Worm (Caenorhabditis elegans) whole organism, L1 larva: Measurements from ENCODE around the gene ubc-20.

Experiments
- aha-1 ChIP-seq: fragments of 150-350 bp; optimal IDR thresholded peaks from 2 replicates; lab custom pipeline; 2014; ENCODE audit warnings: missing biosample characterization, missing genetic modification characterization
- blmp-1 ChIP-seq: fragments of 150-350 bp; optimal IDR thresholded peaks from 2 replicates; lab custom pipeline; 2014; ENCODE audit warnings: missing biosample characterization, missing genetic modification characterization
- efl-1 ChIP-seq, 4 experiments: fragments of 150-350 bp; optimal IDR thresholded peaks in 3 of 4; peaks in 1 of 4; 1 replicate in 1 of 4; 2 replicates in 3 of 4; lab custom pipeline; 2014; ENCODE audit warnings: missing biosample characterization in 2 of 4, missing genetic modification characterization in 2 of 4, missing genetic modification reagents in 2 of 4
- efl-3 ChIP-seq: fragments of 200-800 bp; sonication (Bioruptor generic); optimal IDR thresholded peaks from 2 replicates; lab custom pipeline; 2018; ENCODE audit warnings: mild to moderate bottlenecking, missing genetic modification characterization, missing compliant biosample characterization
- egl-27 ChIP-seq, 2 experiments: fragments of 150-350 bp in 1 of 2; sonication (generic microtip); optimal IDR thresholded peaks; 3 replicates each; lab custom pipeline; 2017 to 2018; ENCODE audit warnings: missing biosample characterization in 2 of 2, missing genetic modification characterization in 2 of 2, missing genetic modification reagents in 2 of 2
- fkh-4 ChIP-seq: sonication (generic microtip); optimal IDR thresholded peaks from 2 replicates; lab custom pipeline; 2016; ENCODE audit warnings: missing compliant biosample characterization, missing genetic modification characterization, borderline replicate concordance
- lin-39 ChIP-seq: fragments of 150-350 bp; optimal IDR thresholded peaks from 2 replicates; lab custom pipeline; 2014; ENCODE audit warnings: missing biosample characterization, missing genetic modification reagents, missing genetic modification characterization
- mdl-1 ChIP-seq, 2 experiments: fragments of 150-350 bp; optimal IDR thresholded peaks; 2 replicates each; lab custom pipeline; 2014 to 2017; ENCODE audit warnings: missing biosample characterization in 2 of 2, missing genetic modification characterization in 2 of 2, inconsistent platforms in 1 of 2
- pqm-1 ChIP-seq: sonication (generic microtip); optimal IDR thresholded peaks from 3 replicates; lab custom pipeline; 2017; ENCODE audit warnings: missing biosample characterization, missing genetic modification characterization
- ztf-11 ChIP-seq, 2 experiments: sonication (generic microtip); optimal IDR thresholded peaks; 2 replicates each; lab custom pipeline; 2016 to 2017; ENCODE audit warnings: missing genetic modification characterization in 2 of 2, missing biosample characterization in 1 of 2, missing compliant biosample characterization in 1 of 2
- ztf-4 ChIP-seq: fragments of 150-350 bp; optimal IDR thresholded peaks from 2 replicates; lab custom pipeline; 2014; ENCODE audit warnings: missing biosample characterization, missing genetic modification characterization

DNA sequence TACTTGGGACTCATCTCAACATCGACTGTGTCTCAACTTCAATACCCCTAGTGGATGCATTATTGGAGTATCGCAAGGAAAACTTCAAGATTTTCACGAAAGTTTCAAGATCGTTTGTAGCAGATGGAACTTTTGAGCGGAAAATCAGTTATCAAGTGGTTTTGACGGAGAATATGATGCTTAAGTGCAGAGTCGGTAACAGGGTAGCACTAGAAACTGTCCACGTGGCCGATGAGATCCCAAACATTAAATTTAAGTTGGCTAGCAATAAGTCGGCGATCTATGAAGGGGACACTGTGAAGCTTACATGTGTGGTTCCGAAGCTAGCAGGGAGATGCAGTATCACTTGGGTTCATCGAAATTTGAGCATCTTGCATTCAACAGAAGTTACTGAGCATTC lies 29.5 kb upstream of the ubc-20 start:
- TF ChIP-seq aha-1 (tag; lab: Kevin White, UChicago), result no peak
- no peak for TF ChIP-seq pqm-1 (tag; lab: Kevin White, UChicago)
- TF ChIP-seq mdl-1 (tag; optimal IDR thresholded peaks at IDR 0.05; lab: Kevin White, UChicago), result no peak
- TF ChIP-seq lin-39 (tag; lab: Kevin White, UChicago), result no peak
- TF ChIP-seq ztf-4 (tag; lab: Kevin White, UChicago), result no peak
- no peak for TF ChIP-seq efl-3 (GFP tag; lab: Kevin White, UChicago)
- no peak for TF ChIP-seq egl-27 (tag; optimal IDR thresholded peaks at IDR 0.05; lab: Kevin White, UChicago)
- TF ChIP-seq ztf-11 (tag; optimal IDR thresholded peaks at IDR 0.05; lab: Kevin White, UChicago), result no peak
- TF ChIP-seq efl-1 (optimal IDR thresholded peaks at IDR 0.05; lab: Kevin White, UChicago), result no peak
- TF ChIP-seq efl-1 (GFP tag; optimal IDR thresholded peaks at IDR 0.05 in 1 of 2; lab: Kevin White, UChicago), result no peak
- no peak for TF ChIP-seq blmp-1 (tag; lab: Kevin White, UChicago)
- TF ChIP-seq fkh-4 (tag; lab: Kevin White, UChicago), result no peak
